Worm (Caenorhabditis elegans): ENCODE data around the gene C12D5.5.

C12D5.5 gene

DNA sequence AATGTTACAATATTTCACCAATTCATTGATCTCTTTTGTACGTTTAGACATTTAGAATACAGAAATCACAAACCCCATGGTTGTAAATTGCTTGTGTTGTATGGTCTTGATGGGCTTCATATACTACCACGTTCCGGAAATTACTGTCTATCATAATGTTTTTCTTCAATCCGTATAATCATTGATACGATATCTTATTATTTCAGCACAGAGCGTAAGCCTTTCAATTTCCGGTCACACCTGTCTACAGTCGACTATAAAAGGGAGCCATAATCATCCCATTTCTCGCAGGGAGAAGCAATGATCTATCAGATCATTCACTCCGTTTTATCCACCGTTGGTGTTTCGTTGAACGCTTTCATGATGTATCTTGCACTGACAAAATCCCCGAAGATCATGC, 38.5 kb upstream of the C12D5.5 start, which contains the start of gene srd-30:
Gene srd-30 (plus strand): TSS at position 301 of the 400 bp plus-strand sequence.
- no peak for TF ChIP-seq ccch-3 (GFP tag; optimal IDR thresholded peaks at IDR 0.05)
- no peak for TF ChIP-seq ztf-3 (GFP tag; optimal IDR thresholded peaks at IDR 0.05)
- TF ChIP-seq zfh-2 (GFP tag; conservative IDR thresholded peaks at IDR 0.05) = no peak
- TF ChIP-seq F57C9.4 (tag; optimal IDR thresholded peaks at IDR 0.05) = no peak
- no peak for TF ChIP-seq C06A6.2 (GFP tag; conservative IDR thresholded peaks at IDR 0.05)
- TF ChIP-seq chd-7 (tag; optimal IDR thresholded peaks at IDR 0.05) = no peak
- TF ChIP-seq unc-130 (GFP tag; optimal IDR thresholded peaks at IDR 0.05) = no peak
- TF ChIP-seq let-607 (tag; optimal IDR thresholded peaks at IDR 0.05) = no peak
- no peak for TF ChIP-seq bed-2 (GFP tag; IDR thresholded peaks at IDR 0.05)
- no peak for TF ChIP-seq Y53F4B.3 (GFP tag; IDR thresholded peaks at IDR 0.05)
- TF ChIP-seq sea-2 (GFP tag; IDR thresholded peaks at IDR 0.05) = no peak
- TF ChIP-seq ztf-25 (GFP tag; IDR thresholded peaks at IDR 0.05) = no peak
- TF ChIP-seq egrh-3 (GFP tag; IDR thresholded peaks at IDR 0.05) = no peak

DNA sequence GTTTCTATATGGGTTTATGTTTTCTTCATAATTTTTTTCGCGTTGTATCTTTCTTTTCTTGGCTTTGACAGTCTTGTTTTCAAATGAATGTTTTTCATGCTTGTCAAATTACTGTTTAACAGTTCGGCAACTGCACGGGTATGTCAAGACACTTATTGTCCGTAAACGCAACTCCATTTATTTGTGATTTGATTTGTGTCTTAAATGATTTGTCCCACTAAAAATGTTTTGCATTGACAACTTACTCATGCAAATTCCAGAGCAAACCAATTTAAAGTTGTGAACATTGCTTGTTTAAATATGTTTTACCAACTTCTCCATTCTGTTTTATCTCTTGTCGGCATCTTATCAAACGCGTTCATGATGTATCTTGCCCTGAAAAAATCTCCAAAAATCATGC, 36.3 kb upstream of the C12D5.5 start, which contains the start of gene srd-25:
Gene srd-25 (plus strand): TSS at position 301 of the 400 bp plus-strand sequence.
- no peak for TF ChIP-seq efl-1 (GFP tag; optimal IDR thresholded peaks at IDR 0.05)
- TF ChIP-seq nfya-1 (tag; optimal IDR thresholded peaks at IDR 0.05; ENCODE audit: borderline replicate concordance, insufficient read depth) = no peak
- TF ChIP-seq fkh-3 (tag; optimal IDR thresholded peaks at IDR 0.05) = no peak
- no peak for TF ChIP-seq hsf-1 (GFP tag; IDR thresholded peaks at IDR 0.05)
- TF ChIP-seq egl-18 (GFP tag; IDR thresholded peaks at IDR 0.05) = no peak
- no peak for TF ChIP-seq aptf-2 (GFP tag; conservative IDR thresholded peaks at IDR 0.05)
- no peak for TF ChIP-seq dox-1 (GFP tag; IDR thresholded peaks at IDR 0.05)
- no peak for TF ChIP-seq lin-26 (GFP tag; IDR thresholded peaks at IDR 0.05)
- TF ChIP-seq lin-35 (GFP tag; optimal IDR thresholded peaks at IDR 0.05) = no peak
- no peak for TF ChIP-seq hmg-20 (GFP tag; IDR thresholded peaks at IDR 0.05)
- no peak for TF ChIP-seq ztf-26 (tag; optimal IDR thresholded peaks at IDR 0.05)
- TF ChIP-seq hrde-1 (tag; optimal IDR thresholded peaks at IDR 0.05; ENCODE audit: borderline replicate concordance) = no peak
- TF ChIP-seq egrh-3 (GFP tag; IDR thresholded peaks at IDR 0.05) = no peak
- no peak for TF ChIP-seq ztf-25 (GFP tag; IDR thresholded peaks at IDR 0.05)
- no peak for TF ChIP-seq Y79H2A.3 (GFP tag; conservative IDR thresholded peaks at IDR 0.05)
- TF ChIP-seq madf-6 (GFP tag; IDR thresholded peaks at IDR 0.05) = no peak
- TF ChIP-seq zfh-2 (GFP tag; conservative IDR thresholded peaks at IDR 0.05) = no peak
- no peak for TF ChIP-seq atf-7 (tag; optimal IDR thresholded peaks at IDR 0.05)

DNA sequence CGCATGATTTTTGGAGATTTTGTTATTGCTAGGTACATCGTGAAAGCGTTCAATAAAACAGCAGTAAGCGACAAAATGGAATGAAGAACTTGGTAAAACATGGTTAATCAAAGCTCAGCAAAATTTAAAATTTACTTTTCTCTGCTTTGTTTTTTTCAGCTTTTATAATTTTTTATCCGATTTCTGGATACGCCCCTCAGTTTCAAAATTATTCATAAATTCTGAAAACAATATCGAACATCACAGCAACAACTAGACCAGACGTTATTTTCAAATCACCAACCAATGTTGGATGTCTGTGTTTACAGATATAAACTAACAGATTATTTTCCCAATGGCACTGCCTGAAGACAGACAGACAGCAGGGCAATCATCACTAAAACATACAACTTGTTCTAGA, 33.4 kb upstream of the C12D5.5 start, which contains the start of gene srd-31:
Gene srd-31 (minus strand): TSS at position 101 of the 400 bp plus-strand sequence.
- TF ChIP-seq die-1 (tag; optimal IDR thresholded peaks at IDR 0.05) (no peak), dox-1 (GFP tag; IDR thresholded peaks at IDR 0.05) (no peak), gei-17 (GFP tag; optimal IDR thresholded peaks at IDR 0.05) (no peak)

DNA sequence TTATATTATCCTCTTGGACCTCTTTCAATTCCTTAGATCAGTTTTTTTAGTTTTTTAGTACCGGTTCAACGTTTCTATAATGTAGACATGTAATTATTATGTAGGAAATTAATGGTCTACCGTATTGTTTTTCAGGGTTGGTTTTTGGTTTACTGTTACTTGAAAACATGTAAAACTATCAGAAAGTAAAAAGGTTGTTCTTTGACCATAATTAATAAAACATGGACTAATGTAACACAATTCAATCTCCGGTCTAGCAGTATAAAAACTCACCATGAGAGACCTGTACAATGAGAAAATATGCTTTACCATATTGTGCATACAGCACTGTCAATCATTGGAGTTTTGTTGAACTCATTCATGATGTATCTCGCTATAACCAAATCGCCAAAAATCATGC, 32.6 kb upstream of the C12D5.5 start, which contains the start of gene srd-29:
Gene srd-29 (plus strand): TSS at position 301 of the 400 bp plus-strand sequence.
- no peak for TF ChIP-seq ztf-28 (GFP tag; IDR thresholded peaks at IDR 0.05)
- TF ChIP-seq egl-44 (GFP tag; IDR thresholded peaks at IDR 0.05) = no peak
- no peak for TF ChIP-seq lsl-1 (GFP tag; optimal IDR thresholded peaks at IDR 0.05)
- no peak for TF ChIP-seq B0336.3 (GFP tag; IDR thresholded peaks at IDR 0.05)
- no peak for TF ChIP-seq snpc-1.1 (tag; optimal IDR thresholded peaks at IDR 0.05; ENCODE audit: insufficient read depth)
- no peak for TF ChIP-seq F49E8.2 (tag; optimal IDR thresholded peaks at IDR 0.05; ENCODE audit: insufficient read depth)
- TF ChIP-seq mxl-1 (tag; optimal IDR thresholded peaks at IDR 0.05) = no peak
- TF ChIP-seq die-1 (tag; optimal IDR thresholded peaks at IDR 0.05) = no peak
- TF ChIP-seq tbp1 (GFP tag; optimal IDR thresholded peaks at IDR 0.05) = no peak
- no peak for TF ChIP-seq rec-8 (tag; optimal IDR thresholded peaks at IDR 0.05)
- TF ChIP-seq aptf-2 (GFP tag; conservative IDR thresholded peaks at IDR 0.05) = no peak
- TF ChIP-seq hmg-1.2 (GFP tag; IDR thresholded peaks at IDR 0.05) = no peak
- no peak for TF ChIP-seq K12H6.12 (tag; optimal IDR thresholded peaks at IDR 0.05)
- TF ChIP-seq T26A5.8 (tag; optimal IDR thresholded peaks at IDR 0.05) = no peak
